Worm (Caenorhabditis elegans) whole organism, L3 larva: ENCODE results near the gene fum-1.

ENCODE experiments used
- fkh-2 ChIP-seq: fragments of 150-350 bp; optimal IDR thresholded peaks from 2 replicates; lab custom pipeline; 2014; ENCODE audit warnings: missing biosample characterization, missing genetic modification reagents, missing genetic modification characterization
- mdl-1 ChIP-seq: fragments of 150-350 bp; optimal IDR thresholded peaks from 2 replicates; lab custom pipeline; 2014; ENCODE audit warnings: missing biosample characterization, missing genetic modification characterization
- nhr-11 ChIP-seq: fragments of 150-350 bp; optimal IDR thresholded peaks from 2 replicates; lab custom pipeline; 2014; ENCODE audit warnings: missing biosample characterization, missing genetic modification characterization
- nhr-12 ChIP-seq: fragments of 150-350 bp; optimal IDR thresholded peaks from 2 replicates; lab custom pipeline; 2014; ENCODE audit warnings: missing biosample characterization, missing genetic modification characterization
- nhr-43 ChIP-seq: sonication (generic microtip); optimal IDR thresholded peaks from 2 replicates; lab custom pipeline; 2016; ENCODE audit warnings: mild to moderate bottlenecking, missing genetic modification characterization, missing compliant biosample characterization; ENCODE audit not compliant: poor library complexity, severe bottlenecking

- TF ChIP-seq nhr-12 (tag; lab: Kevin White, UChicago) (no peak), nhr-43 (tag; lab: Kevin White, UChicago) (peak; percentile 3), mdl-1 (tag; lab: Kevin White, UChicago) (peak; percentile 17), nhr-11 (tag; lab: Kevin White, UChicago) (no peak), fkh-2 (tag; lab: Kevin White, UChicago) (no peak)
These were observed 22.9 kb downstream of the fum-1 start for ce11 chrIII:7488303-7488702.
